Fruit fly (Drosophila melanogaster): ENCODE measurements around the gene PhKgamma.

Gene PhKgamma

DNA sequence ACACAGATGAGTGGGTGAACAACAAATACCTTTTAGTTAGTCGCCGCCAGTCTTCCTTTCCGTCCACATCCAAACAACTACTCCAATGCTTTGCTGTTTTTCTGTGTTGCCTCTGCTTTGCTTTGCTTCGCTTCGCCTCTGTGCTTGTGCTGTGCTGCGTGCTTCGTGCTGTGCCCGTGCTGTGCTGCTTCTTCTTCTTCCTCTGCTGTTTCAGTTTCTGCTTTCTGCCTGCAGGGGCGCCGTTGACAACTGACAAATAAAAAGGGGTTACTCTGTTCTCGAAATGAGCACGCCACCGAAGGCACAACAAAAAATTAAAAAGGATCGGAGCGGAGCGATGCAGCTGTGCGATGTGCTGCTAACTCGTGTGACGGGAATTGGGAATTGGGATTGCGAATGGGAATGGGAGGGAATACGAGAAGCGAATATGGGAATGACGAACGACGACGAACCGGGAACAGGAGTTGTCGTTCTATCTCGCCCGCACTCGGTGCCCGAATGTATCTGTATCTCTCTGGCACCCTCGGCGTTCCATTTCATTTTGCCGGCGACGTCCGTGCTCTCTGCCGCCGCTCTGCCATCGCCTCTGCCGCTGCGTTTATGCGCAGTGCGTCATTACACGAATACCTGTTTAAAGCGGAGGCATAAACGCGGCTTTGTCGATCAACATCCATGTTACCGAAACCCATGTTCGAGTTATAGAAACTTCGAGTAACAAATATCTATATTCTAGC, 19.8 kb downstream of the PhKgamma start (continued):
- TF ChIP-seq Met (GFP tag; optimal IDR thresholded peaks at IDR 0.05): peak; percentile 47
- TF ChIP-seq CG34406 (GFP tag; optimal IDR thresholded peaks at IDR 0.05): peak; percentile 46
- no peak for TF ChIP-seq Smox (GFP tag; optimal IDR thresholded peaks at IDR 0.05)
- no peak for TF ChIP-seq vri (GFP tag; optimal IDR thresholded peaks at IDR 0.05)
- no peak for TF ChIP-seq CG8632 (GFP tag; optimal IDR thresholded peaks at IDR 0.05)
- TF ChIP-seq achi (GFP tag; optimal IDR thresholded peaks at IDR 0.05): peak; percentile 29
- peak; percentile 40; the same call in 1 of the 3 replicates for TF ChIP-seq CG8119 (GFP tag; IDR thresholded peaks at IDR 0.05)
- TF ChIP-seq fd59A (GFP tag; optimal IDR thresholded peaks at IDR 0.05): no peak
- TF ChIP-seq CG11902 (GFP tag; optimal IDR thresholded peaks at IDR 0.05): no peak

DNA sequence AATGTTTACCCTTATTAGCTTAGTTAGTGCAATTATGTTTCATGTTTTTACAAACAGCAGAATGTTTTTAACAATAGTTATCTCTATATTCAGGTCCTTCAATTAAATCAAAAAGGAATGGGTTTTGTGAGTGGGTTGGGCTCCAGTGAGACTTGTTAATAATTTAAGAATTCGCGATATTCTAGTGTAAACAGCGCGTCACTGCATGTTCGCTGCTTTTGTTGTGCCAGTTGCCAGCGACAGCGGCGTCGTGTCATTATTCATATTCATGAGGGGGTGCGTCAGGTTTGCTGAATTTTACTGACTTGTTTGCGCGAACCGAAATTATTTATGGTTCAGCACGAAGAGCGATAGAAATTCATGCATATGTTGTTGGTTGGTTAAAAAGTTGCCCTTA, 20.3 kb downstream of the PhKgamma start, which contains the start of gene Amun:
TSS of gene Amun (minus strand) at position 303 of the 397 bp plus-strand sequence.
- TF ChIP-seq CG8319 (GFP tag; optimal IDR thresholded peaks at IDR 0.05) (no peak), CG6854 (GFP tag; optimal IDR thresholded peaks at IDR 0.05) (no peak), Eip75B (GFP tag; optimal IDR thresholded peaks at IDR 0.05) (peak; percentile 36), CG3032 (tag; optimal IDR thresholded peaks at IDR 0.05) (peak; percentile 42), CG6276 (GFP tag; optimal IDR thresholded peaks at IDR 0.05) (peak; percentile 33), spab (GFP tag; optimal IDR thresholded peaks at IDR 0.05) (peak; percentile 6), Lpt (GFP tag; optimal IDR thresholded peaks at IDR 0.05) (no peak), dsx (GFP tag; optimal IDR thresholded peaks at IDR 0.05; ENCODE audit: poor library complexity, severe bottlenecking) (peak; percentile 38), CG4318 (GFP tag; optimal IDR thresholded peaks at IDR 0.05) (peak; percentile 16), Ets96B (tag; optimal IDR thresholded peaks at IDR 0.05) (no peak), CG6163 (GFP tag; IDR thresholded peaks at IDR 0.05) (no peak; the same call in none of the 3 replicates), esn (GFP tag; optimal IDR thresholded peaks at IDR 0.05) (peak; percentile 62), CG10669 (GFP tag; optimal IDR thresholded peaks at IDR 0.05) (peak; percentile 51), CG9139 (GFP tag; optimal IDR thresholded peaks at IDR 0.05) (no peak), CG16779 (tag; optimal IDR thresholded peaks at IDR 0.05) (no peak), Sox14 (GFP tag; optimal IDR thresholded peaks at IDR 0.05) (peak; percentile 43), fkh (GFP tag; optimal IDR thresholded peaks at IDR 0.05) (peak; percentile 62), CG10631 (GFP tag; optimal IDR thresholded peaks at IDR 0.05) (peak; percentile 16), lz (GFP tag; optimal IDR thresholded peaks at IDR 0.05) (peak; percentile 48), cyc (GFP tag; optimal IDR thresholded peaks at IDR 0.05) (peak; percentile 25), Hr38 (GFP tag; optimal IDR thresholded peaks at IDR 0.05) (no peak), CG7368 (GFP tag; optimal IDR thresholded peaks at IDR 0.05) (peak; percentile 50), acj6 (GFP tag; optimal IDR thresholded peaks at IDR 0.05) (peak; percentile 57), CG15336 (GFP tag; IDR thresholded peaks at IDR 0.05) (peak; percentile 18; the same call in 1 of the 2 replicates), Blimp-1 (GFP tag; optimal IDR thresholded peaks at IDR 0.05) (no peak), Sox102F (GFP tag; optimal IDR thresholded peaks at IDR 0.05) (no peak), Eip93F (GFP tag; optimal IDR thresholded peaks at IDR 0.05) (no peak), Eip78C (GFP tag) (peak; percentile 59), fd59A (GFP tag; optimal IDR thresholded peaks at IDR 0.05) (peak; percentile 26), pdm3 (GFP tag; optimal IDR thresholded peaks at IDR 0.05) (peak; percentile 52), CG11762 (GFP tag; optimal IDR thresholded peaks at IDR 0.05; ENCODE audit: insufficient read depth) (no peak), achi (GFP tag; optimal IDR thresholded peaks at IDR 0.05) (peak; percentile 11), CG1621 (tag; optimal IDR thresholded peaks at IDR 0.05) (no peak), Ets21C (GFP tag; optimal IDR thresholded peaks at IDR 0.05) (peak; percentile 22), fd85E (GFP tag; optimal IDR thresholded peaks at IDR 0.05) (no peak), CG32006 (GFP tag; optimal IDR thresholded peaks at IDR 0.05) (peak; percentile 64), CG11294 (GFP tag; IDR thresholded peaks at IDR 0.05) (no peak; the same call in 1 of the 2 replicates), Hr39 (GFP tag; optimal IDR thresholded peaks at IDR 0.05) (peak; percentile 63), CG8632 (GFP tag; optimal IDR thresholded peaks at IDR 0.05) (no peak), ss (GFP tag; optimal IDR thresholded peaks at IDR 0.05) (no peak), Sox15 (GFP tag; optimal IDR thresholded peaks at IDR 0.05) (no peak), svp (GFP tag) (peak; percentile 41), CG3919 (GFP tag; optimal IDR thresholded peaks at IDR 0.05) (peak; percentile 26), CG11902 (GFP tag; optimal IDR thresholded peaks at IDR 0.05) (peak; percentile 7)

Data from whole organism, prepupa.